Fruit fly (Drosophila melanogaster) whole organism, pupa: ENCODE data around the gene stas.

Source experiments
- CG12605 ChIP-seq: fragments of 200-800 bp; sonication (Bioruptor generic); IDR thresholded peaks from 2 replicates; pipeline ENCODE4 v1.3.6; 2022; ENCODE audit warnings: missing biosample characterization, missing genetic modification characterization
- CG14655 ChIP-seq: fragments of 200-800 bp; sonication (Bioruptor generic); optimal IDR thresholded peaks from 3 replicates; lab custom pipeline; 2017; ENCODE audit warnings: mild to moderate bottlenecking, missing biosample characterization, missing genetic modification reagents, missing genetic modification characterization
- CG17806 ChIP-seq: fragments of 200-800 bp; sonication (Bioruptor generic); optimal IDR thresholded peaks from 2 replicates; lab custom pipeline; 2018; ENCODE audit warnings: missing biosample characterization, mild to moderate bottlenecking, missing genetic modification characterization, moderate library complexity
- EcR ChIP-seq: fragments of 200-800 bp; sonication (Bioruptor generic); optimal IDR thresholded peaks from 3 replicates; lab custom pipeline; 2019; ENCODE audit warnings: missing biosample characterization, missing genetic modification characterization, mild to moderate bottlenecking, moderate library complexity, missing genetic modification reagents
- Snoo ChIP-seq: fragments of 200-800 bp; sonication (Bioruptor generic); optimal IDR thresholded peaks from 3 replicates; lab custom pipeline; 2017; ENCODE audit warnings: missing biosample characterization, mild to moderate bottlenecking, missing genetic modification characterization, inconsistent platforms
- gl ChIP-seq: fragments of 200-800 bp; sonication (Bioruptor generic); optimal IDR thresholded peaks from 2 replicates; lab custom pipeline; 2018; ENCODE audit warnings: missing biosample characterization, mild to moderate bottlenecking, missing genetic modification characterization

- TF ChIP-seq CG17806 (tag; lab: Kevin White, UChicago) (no peak), CG12605 (GFP tag; lab: Robert Waterston, UW) (no peak), CG14655 (GFP tag; lab: Kevin White, UChicago) (no peak), EcR (GFP tag; lab: Kevin White, UChicago) (no peak), gl (tag; lab: Kevin White, UChicago) (no peak), Snoo (tag; lab: Kevin White, UChicago) (no peak)
These were observed 8.3 kb upstream of the stas start, which contains the start of the genes CG8289 and CG5800 for dm6 chrX:17636001-17636400.
